Fruit fly (Drosophila melanogaster) whole organism, pupa: Measurements from ENCODE around the gene CG4511.
A peak's percentile ranks its signal among the peaks of the same experiment; 100 is the strongest.

ENCODE experiments used
- CG10348 ChIP-seq: fragments of 200-800 bp; sonication (Bioruptor generic); IDR thresholded peaks from 2 replicates; pipeline ENCODE4 v1.3.6; 2022; ENCODE audit warnings: missing biosample characterization, missing genetic modification characterization
- CG12605 ChIP-seq: fragments of 200-800 bp; sonication (Bioruptor generic); IDR thresholded peaks from 2 replicates; pipeline ENCODE4 v1.3.6; 2022; ENCODE audit warnings: missing biosample characterization, missing genetic modification characterization
- CG13204 ChIP-seq: fragments of 200-800 bp; sonication (Bioruptor generic); optimal IDR thresholded peaks from 2 replicates; lab custom pipeline; 2018; ENCODE audit warnings: missing biosample characterization, mild to moderate bottlenecking, missing genetic modification characterization, moderate library complexity
- CG14655 ChIP-seq: fragments of 200-800 bp; sonication (Bioruptor generic); optimal IDR thresholded peaks from 3 replicates; lab custom pipeline; 2017; ENCODE audit warnings: mild to moderate bottlenecking, missing biosample characterization, missing genetic modification reagents, missing genetic modification characterization
- CG15710 ChIP-seq: fragments of 200-800 bp; sonication (Bioruptor generic); optimal IDR thresholded peaks from 2 replicates; lab custom pipeline; 2018; ENCODE audit warnings: missing biosample characterization, mild to moderate bottlenecking, missing genetic modification characterization, moderate library complexity
- CG17806 ChIP-seq: fragments of 200-800 bp; sonication (Bioruptor generic); optimal IDR thresholded peaks from 2 replicates; lab custom pipeline; 2018; ENCODE audit warnings: missing biosample characterization, mild to moderate bottlenecking, missing genetic modification characterization, moderate library complexity
- CG32121 ChIP-seq: fragments of 200-800 bp; sonication (Bioruptor generic); IDR thresholded peaks from 2 replicates; pipeline ENCODE4 v1.3.6; 2022; ENCODE audit warnings: missing biosample characterization, missing genetic modification characterization
- CG34367 ChIP-seq: fragments of 200-800 bp; sonication (Bioruptor generic); optimal IDR thresholded peaks from 2 replicates; lab custom pipeline; 2018; ENCODE audit warnings: missing biosample characterization, mild to moderate bottlenecking, missing genetic modification characterization
- CG4496 ChIP-seq: fragments of 200-800 bp; sonication (Bioruptor generic); IDR thresholded peaks from 3 replicates; pipeline ENCODE4 v1.3.6; 2022; ENCODE audit warnings: missing biosample characterization, missing genetic modification characterization
- CG8159 ChIP-seq: fragments of 200-800 bp; sonication (Bioruptor generic); optimal IDR thresholded peaks from 3 replicates; lab custom pipeline; 2018; ENCODE audit warnings: missing biosample characterization, mild to moderate bottlenecking, missing genetic modification characterization, moderate library complexity
- CG8301 ChIP-seq: fragments of 200-800 bp; sonication (Bioruptor generic); optimal IDR thresholded peaks from 2 replicates; lab custom pipeline; 2018; ENCODE audit warnings: missing biosample characterization, mild to moderate bottlenecking, missing genetic modification characterization
- CG9948 ChIP-seq: fragments of 200-800 bp; sonication (Bioruptor generic); optimal IDR thresholded peaks from 2 replicates; lab custom pipeline; 2018; ENCODE audit warnings: missing biosample characterization, mild to moderate bottlenecking, missing genetic modification characterization, moderate library complexity
- D1 ChIP-seq: fragments of 200-800 bp; sonication (Bioruptor generic); optimal IDR thresholded peaks from 2 replicates; lab custom pipeline; 2018; ENCODE audit warnings: missing biosample characterization, mild to moderate bottlenecking, missing genetic modification characterization, moderate library complexity
- EcR ChIP-seq: fragments of 200-800 bp; sonication (Bioruptor generic); optimal IDR thresholded peaks from 3 replicates; lab custom pipeline; 2019; ENCODE audit warnings: missing biosample characterization, missing genetic modification characterization, mild to moderate bottlenecking, moderate library complexity, missing genetic modification reagents
- Ets98B ChIP-seq: fragments of 200-800 bp; sonication (Bioruptor generic); IDR thresholded peaks from 2 replicates; pipeline ENCODE4 v1.3.6; 2022; ENCODE audit warnings: missing biosample characterization, missing genetic modification characterization
- Pif1A ChIP-seq: fragments of 200-800 bp; sonication (Bioruptor generic); optimal IDR thresholded peaks from 3 replicates; lab custom pipeline; 2016; ENCODE audit warnings: missing biosample characterization, missing genetic modification characterization
- Pif1B ChIP-seq: fragments of 200-800 bp; sonication (Bioruptor generic); optimal IDR thresholded peaks from 3 replicates; lab custom pipeline; 2016; ENCODE audit warnings: missing biosample characterization, missing genetic modification characterization
- Snoo ChIP-seq: fragments of 200-800 bp; sonication (Bioruptor generic); optimal IDR thresholded peaks from 3 replicates; lab custom pipeline; 2017; ENCODE audit warnings: missing biosample characterization, mild to moderate bottlenecking, missing genetic modification characterization, inconsistent platforms
- fd96Ca ChIP-seq: fragments of 200-800 bp; sonication (Bioruptor generic); IDR thresholded peaks from 3 replicates; pipeline ENCODE4 v1.3.6; 2022; ENCODE audit warnings: missing biosample characterization, missing genetic modification characterization
- gl ChIP-seq: fragments of 200-800 bp; sonication (Bioruptor generic); optimal IDR thresholded peaks from 2 replicates; lab custom pipeline; 2018; ENCODE audit warnings: missing biosample characterization, mild to moderate bottlenecking, missing genetic modification characterization
- rn ChIP-seq: fragments of 200-800 bp; sonication (Bioruptor generic); IDR thresholded peaks from 2 replicates; pipeline ENCODE4 v1.3.6; 2022; ENCODE audit warnings: missing biosample characterization, missing genetic modification characterization

The CG4511 gene

dm6 chr3R:10849515-10849973, 4.8 kb upstream of the CG4511 start, which contains the start of gene CG42394:
Gene CG42394, plus strand, starts transcription at chr3R:10849825.
- peak; percentile 88; the same call in 2 of the 3 replicates for TF ChIP-seq fd96Ca (GFP tag; lab: Robert Waterston, UW)
- TF ChIP-seq EcR: peak; percentile 76
- TF ChIP-seq Snoo (tag; lab: Kevin White, UChicago): peak; percentile 95
- TF ChIP-seq Ets98B (GFP tag; lab: Robert Waterston, UW): peak; percentile 94
- TF ChIP-seq CG17806: peak; percentile 98
- TF ChIP-seq CG13204 (GFP tag; lab: Kevin White, UChicago): peak; percentile 62
- TF ChIP-seq Pif1A: peak; percentile 85
- TF ChIP-seq D1 (tag; lab: Kevin White, UChicago): peak; percentile 98
- peak; percentile 93 for TF ChIP-seq Pif1B (GFP tag; lab: Kevin White, UChicago)
- peak; percentile 99 for TF ChIP-seq CG14655 (GFP tag; lab: Kevin White, UChicago)
- TF ChIP-seq CG15710: peak; percentile 91
- TF ChIP-seq CG8301: peak; percentile 96
- peak; percentile 91 for TF ChIP-seq CG34367 (tag; lab: Kevin White, UChicago)
- TF ChIP-seq CG4496: peak; percentile 95
- TF ChIP-seq rn (GFP tag; lab: Robert Waterston, UW): peak; percentile 83
- peak; percentile 52 for TF ChIP-seq CG10348 (GFP tag; lab: Robert Waterston, UW)
- peak; percentile 98 for TF ChIP-seq CG9948 (tag; lab: Kevin White, UChicago)
- peak; percentile 97 for TF ChIP-seq CG8159 (tag; lab: Kevin White, UChicago)
- peak; percentile 80 for TF ChIP-seq gl (tag; lab: Kevin White, UChicago)
- peak; percentile 95 for TF ChIP-seq CG32121
- peak; percentile 90 for TF ChIP-seq CG12605
- TF ChIP-seq, all 21 proteins: peak for 21

dm6 chr3R:10850636-10851035, 3.7 kb upstream of the CG4511 start:
- TF ChIP-seq CG8301: no peak
- no peak for TF ChIP-seq rn (GFP tag; lab: Robert Waterston, UW)
- TF ChIP-seq CG17806: no peak
- TF ChIP-seq D1 (tag; lab: Kevin White, UChicago): no peak
- TF ChIP-seq CG12605: no peak
- TF ChIP-seq Pif1A: no peak
- TF ChIP-seq CG8159 (tag; lab: Kevin White, UChicago): no peak
- no peak for TF ChIP-seq CG32121
- no peak for TF ChIP-seq CG14655 (GFP tag; lab: Kevin White, UChicago)
- TF ChIP-seq fd96Ca (GFP tag; lab: Robert Waterston, UW): no peak; the same call in 2 of the 3 replicates
- no peak for TF ChIP-seq CG10348 (GFP tag; lab: Robert Waterston, UW)
- TF ChIP-seq CG13204 (GFP tag; lab: Kevin White, UChicago): no peak
- no peak for TF ChIP-seq CG4496
- TF ChIP-seq Snoo (tag; lab: Kevin White, UChicago): no peak
- no peak for TF ChIP-seq CG9948 (tag; lab: Kevin White, UChicago)
- TF ChIP-seq EcR: no peak

dm6 chr3R:10852232-10852774, 2.0 kb upstream of the CG4511 start, which contains the start of gene CG4565:
Gene CG4565, plus strand, starts transcription at chr3R:10852724.
- TF ChIP-seq EcR: peak; percentile 13
- no peak for TF ChIP-seq CG34367 (tag; lab: Kevin White, UChicago)

dm6 chr3R:10856618-10857017, 2.3 kb downstream of the CG4511 start, which contains the start of gene CG4570:
Gene CG4570, plus strand, starts transcription at chr3R:10856807.
- TF ChIP-seq CG4496 (no peak), CG8159 (tag; lab: Kevin White, UChicago) (no peak), D1 (tag; lab: Kevin White, UChicago) (no peak), rn (GFP tag; lab: Robert Waterston, UW) (no peak), CG9948 (tag; lab: Kevin White, UChicago) (no peak), Pif1B (GFP tag; lab: Kevin White, UChicago) (no peak), Snoo (tag; lab: Kevin White, UChicago) (no peak), CG8301 (no peak), CG12605 (no peak), CG13204 (GFP tag; lab: Kevin White, UChicago) (no peak), CG17806 (no peak), EcR (no peak), CG34367 (tag; lab: Kevin White, UChicago) (no peak), CG10348 (GFP tag; lab: Robert Waterston, UW) (no peak), Ets98B (GFP tag; lab: Robert Waterston, UW) (no peak), fd96Ca (GFP tag; lab: Robert Waterston, UW) (no peak), CG32121 (no peak), CG14655 (GFP tag; lab: Kevin White, UChicago) (no peak), Pif1A (no peak)

dm6 chr3R:10859713-10860112, 5.4 kb downstream of the CG4511 start, which contains the start of gene CG14694:
Gene CG14694, minus strand, starts transcription at chr3R:10859813.
- TF ChIP-seq CG14655 (GFP tag; lab: Kevin White, UChicago): no peak

dm6 chr3R:10862773-10863445, 8.6 kb downstream of the CG4511 start, which contains the start of gene CG6574:
Gene CG6574, minus strand, starts transcription at chr3R:10862988.
- no peak for TF ChIP-seq CG4496
- no peak for TF ChIP-seq CG14655 (GFP tag; lab: Kevin White, UChicago)
- peak; percentile 36; the same call in 1 of the 2 replicates for TF ChIP-seq Ets98B (GFP tag; lab: Robert Waterston, UW)
- peak; percentile 4 for TF ChIP-seq CG34367 (tag; lab: Kevin White, UChicago)
- peak; percentile 15 for TF ChIP-seq CG9948 (tag; lab: Kevin White, UChicago)
- no peak for TF ChIP-seq CG8159 (tag; lab: Kevin White, UChicago)
- TF ChIP-seq CG8301: peak; percentile 45
- no peak for TF ChIP-seq Pif1A
- TF ChIP-seq Snoo (tag; lab: Kevin White, UChicago): no peak
- peak; percentile 42; the same call in 1 of the 2 replicates for TF ChIP-seq CG32121
- TF ChIP-seq CG12605: peak; percentile 46; the same call in 1 of the 2 replicates
- TF ChIP-seq CG17806: peak; percentile 26
- TF ChIP-seq fd96Ca (GFP tag; lab: Robert Waterston, UW): peak; percentile 36; the same call in 1 of the 3 replicates
